Worm (Caenorhabditis elegans): ENCODE data around the gene plc-3.

Gene plc-3

ce11 chrII:10203067-10203466 lies 19.6 kb upstream of the plc-3 start:
- TF ChIP-seq hlh-6 (tag; optimal IDR thresholded peaks at IDR 0.05) = no peak
- peak; percentile 11 for TF ChIP-seq unc-55 (GFP tag; optimal IDR thresholded peaks at IDR 0.05)

ce11 chrII:10203765-10204164 lies 18.9 kb upstream of the plc-3 start:
- TF ChIP-seq dve-1 (tag; optimal IDR thresholded peaks at IDR 0.05) (peak; percentile 12), unc-86 (tag; optimal IDR thresholded peaks at IDR 0.05) (no peak), ceh-6 (GFP tag; optimal IDR thresholded peaks at IDR 0.05) (no peak), ttx-3 (tag; optimal IDR thresholded peaks at IDR 0.05) (no peak)

- TF ChIP-seq pat-9 (tag; optimal IDR thresholded peaks at IDR 0.05) (no peak), ceh-9 (tag; optimal IDR thresholded peaks at IDR 0.05) (no peak), unc-55 (GFP tag; optimal IDR thresholded peaks at IDR 0.05) (peak; percentile 76), elt-4 (tag; optimal IDR thresholded peaks at IDR 0.05) (no peak), pax-1 (tag; optimal IDR thresholded peaks at IDR 0.05) (no peak), ztf-16 (tag; optimal IDR thresholded peaks at IDR 0.05) (no peak), C38D4.7 (GFP tag; optimal IDR thresholded peaks at IDR 0.05) (no peak), rnt-1 (tag; optimal IDR thresholded peaks at IDR 0.05) (peak; percentile 32), ceh-31 (tag; optimal IDR thresholded peaks at IDR 0.05) (no peak), zip-5 (tag; optimal IDR thresholded peaks at IDR 0.05) (no peak), ets-4 (tag; optimal IDR thresholded peaks at IDR 0.05) (no peak), ama-1 (optimal IDR thresholded peaks at IDR 0.05) (no peak), syd-9 (tag; optimal IDR thresholded peaks at IDR 0.05) (no peak), ceh-22 (tag; optimal IDR thresholded peaks at IDR 0.05) (peak; percentile 46), ceh-2 (tag; optimal IDR thresholded peaks at IDR 0.05) (no peak), hlh-30 (tag; optimal IDR thresholded peaks at IDR 0.05; ENCODE audit: insufficient read depth) (peak; percentile 11), unc-3 (GFP tag; conservative IDR thresholded peaks at IDR 0.05) (no peak), unc-3 (tag; optimal IDR thresholded peaks at IDR 0.05) (no peak), fkh-6 (tag; optimal IDR thresholded peaks at IDR 0.05) (no peak), unc-86 (tag; optimal IDR thresholded peaks at IDR 0.05) (no peak), ceh-14 (tag; optimal IDR thresholded peaks at IDR 0.05) (no peak), lin-11 (tag; optimal IDR thresholded peaks at IDR 0.05) (no peak), fax-1 (tag; optimal IDR thresholded peaks at IDR 0.05) (no peak), tbx-7 (tag; optimal IDR thresholded peaks at IDR 0.05) (no peak), hlh-8 (tag; optimal IDR thresholded peaks at IDR 0.05) (no peak), eyg-1 (tag; optimal IDR thresholded peaks at IDR 0.05) (no peak), ceh-6 (GFP tag; optimal IDR thresholded peaks at IDR 0.05) (no peak), hlh-15 (tag; optimal IDR thresholded peaks at IDR 0.05) (no peak), ceh-24 (tag; optimal IDR thresholded peaks at IDR 0.05) (no peak), ceh-18 (tag; optimal IDR thresholded peaks at IDR 0.05) (peak; percentile 45), sox-2 (GFP tag; IDR thresholded peaks at IDR 0.05) (no peak), nhr-11 (tag; optimal IDR thresholded peaks at IDR 0.05) (no peak), odd-2 (tag; optimal IDR thresholded peaks at IDR 0.05) (no peak), Y22D7AL.16 (tag; optimal IDR thresholded peaks at IDR 0.05) (no peak), tbx-2 (tag; optimal IDR thresholded peaks at IDR 0.05) (no peak), nhr-232 (tag; optimal IDR thresholded peaks at IDR 0.05) (no peak), sox-4 (tag; optimal IDR thresholded peaks at IDR 0.05) (no peak), dmd-4 (tag; optimal IDR thresholded peaks at IDR 0.05; ENCODE audit: borderline replicate concordance) (no peak)
Observed at ce11 chrII:10204428-10205049, 18.1 kb upstream of the plc-3 start.

Data from whole organism, late embryonic.